Worm (Caenorhabditis elegans): ENCODE data around the gene bus-12.

Gene bus-12

DNA sequence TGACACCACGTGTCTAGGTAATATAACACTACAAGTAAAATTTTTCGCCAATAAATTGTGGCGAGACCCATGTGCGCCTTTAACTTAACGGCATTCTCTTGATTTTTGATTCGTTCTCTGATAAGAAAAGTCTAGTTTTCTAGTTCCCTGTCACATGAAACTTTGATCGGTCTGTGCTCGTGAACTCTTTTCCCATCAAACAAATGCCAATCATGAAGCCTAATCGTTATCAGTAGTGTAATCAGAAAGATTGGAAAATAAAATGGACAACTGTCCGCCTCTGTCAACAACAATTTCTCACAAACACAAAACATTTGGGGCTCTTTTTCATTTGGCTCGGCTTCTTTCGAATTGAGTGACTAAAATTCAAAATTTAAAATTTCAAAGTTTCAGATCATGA is 2.1 kb upstream of the bus-12 start, which contains the start of gene ttr-45 (continued):
- TF ChIP-seq lsl-1 (GFP tag; optimal IDR thresholded peaks at IDR 0.05) = no peak
- TF ChIP-seq ztf-22 (GFP tag; optimal IDR thresholded peaks at IDR 0.05) = peak; percentile 48
- TF ChIP-seq ets-4 (GFP tag; optimal IDR thresholded peaks at IDR 0.05) = peak; percentile 19
- TF ChIP-seq ceh-27 (GFP tag; optimal IDR thresholded peaks at IDR 0.05) = no peak
- no peak for TF ChIP-seq zim-3 (tag; optimal IDR thresholded peaks at IDR 0.05)
- no peak for TF ChIP-seq ccch-3 (GFP tag; optimal IDR thresholded peaks at IDR 0.05)
- TF ChIP-seq Y56A3A.18 (GFP tag; IDR thresholded peaks at IDR 0.05) = 0 out of 2 replicates have a peak, but pooled peaks have one; percentile 12
- TF ChIP-seq ztf-3 (GFP tag; optimal IDR thresholded peaks at IDR 0.05) = no peak
- TF ChIP-seq attf-6 (GFP tag; IDR thresholded peaks at IDR 0.05) = no peak
- no peak for TF ChIP-seq K11D2.4 (GFP tag; IDR thresholded peaks at IDR 0.05)
- no peak for TF ChIP-seq him-1 (tag; optimal IDR thresholded peaks at IDR 0.05)
- no peak for TF ChIP-seq madf-3 (GFP tag; IDR thresholded peaks at IDR 0.05)
- TF ChIP-seq B0336.3 (GFP tag; IDR thresholded peaks at IDR 0.05) = no peak
- no peak for TF ChIP-seq sea-2 (GFP tag; IDR thresholded peaks at IDR 0.05)
- TF ChIP-seq F39B2.1 (GFP tag; IDR thresholded peaks at IDR 0.05) = no peak
- TF ChIP-seq snpc-4 (GFP tag; optimal IDR thresholded peaks at IDR 0.05) = no peak
- no peak for TF ChIP-seq snpc-4 (tag; optimal IDR thresholded peaks at IDR 0.05)
- peak; percentile 28 to 58 for TF ChIP-seq let-607 (tag; optimal IDR thresholded peaks at IDR 0.05)
- no peak for TF ChIP-seq Y53F4B.3 (GFP tag; IDR thresholded peaks at IDR 0.05)
- no peak for TF ChIP-seq hmg-20 (GFP tag; IDR thresholded peaks at IDR 0.05)
- TF ChIP-seq nfyb-1 (GFP tag; IDR thresholded peaks at IDR 0.05) = no peak
- TF ChIP-seq F49E8.2 (tag; optimal IDR thresholded peaks at IDR 0.05; ENCODE audit: insufficient read depth) = no peak
- no peak for TF ChIP-seq B0261.1 (tag; optimal IDR thresholded peaks at IDR 0.05)
- peak; percentile 94 for TF ChIP-seq nhr-80 (tag; optimal IDR thresholded peaks at IDR 0.05)
- no peak for TF ChIP-seq hsf-1 (GFP tag; IDR thresholded peaks at IDR 0.05)
- TF ChIP-seq hlh-26 (GFP tag; conservative IDR thresholded peaks at IDR 0.05) = no peak
- no peak for TF ChIP-seq C06A6.2 (GFP tag; conservative IDR thresholded peaks at IDR 0.05)
- TF ChIP-seq nhr-120 (GFP tag; IDR thresholded peaks at IDR 0.05) = no peak
- TF ChIP-seq ztf-25 (GFP tag; IDR thresholded peaks at IDR 0.05) = no peak
- peak; percentile 52 for TF ChIP-seq tlf-1 (GFP tag; optimal IDR thresholded peaks at IDR 0.05)
- TF ChIP-seq aptf-2 (GFP tag; conservative IDR thresholded peaks at IDR 0.05) = no peak
- TF ChIP-seq ztf-6 (GFP tag; IDR thresholded peaks at IDR 0.05) = no peak
- TF ChIP-seq tbx-9 (tag; optimal IDR thresholded peaks at IDR 0.05; ENCODE audit: borderline replicate concordance) = no peak
- TF ChIP-seq sdz-38 (tag; optimal IDR thresholded peaks at IDR 0.05) = no peak
- TF ChIP-seq zfh-2 (GFP tag; conservative IDR thresholded peaks at IDR 0.05) = no peak
- TF ChIP-seq nfya-1 (tag; optimal IDR thresholded peaks at IDR 0.05; ENCODE audit: borderline replicate concordance, insufficient read depth) = no peak
- TF ChIP-seq lir-1 (GFP tag; conservative IDR thresholded peaks at IDR 0.05) = no peak
- TF ChIP-seq B0019.2 (GFP tag; conservative IDR thresholded peaks at IDR 0.05) = no peak
- TF ChIP-seq lsy-27 (tag; optimal IDR thresholded peaks at IDR 0.05; ENCODE audit: borderline replicate concordance, insufficient read depth) = no peak
- TF ChIP-seq ceh-79 (tag; optimal IDR thresholded peaks at IDR 0.05) = no peak
- no peak for TF ChIP-seq Y95B8A.8 (GFP tag; IDR thresholded peaks at IDR 0.05)
- peak; percentile 74 for TF ChIP-seq unc-62 (GFP tag; optimal IDR thresholded peaks at IDR 0.05)
- no peak for TF ChIP-seq lin-26 (GFP tag; IDR thresholded peaks at IDR 0.05)
- TF ChIP-seq nhr-90 (tag; optimal IDR thresholded peaks at IDR 0.05) = peak; percentile 5
- TF ChIP-seq hrde-1 (tag; optimal IDR thresholded peaks at IDR 0.05; ENCODE audit: borderline replicate concordance) = no peak
- TF ChIP-seq sptf-2 (GFP tag; optimal IDR thresholded peaks at IDR 0.05) = no peak
- no peak for TF ChIP-seq fkh-3 (tag; optimal IDR thresholded peaks at IDR 0.05)
- TF ChIP-seq mes-4 (tag; optimal IDR thresholded peaks at IDR 0.05) = no peak

Data from whole organism, young adult.